Worm (Caenorhabditis elegans) whole organism, L4 larva: Measurements from ENCODE around the gene F08F1.3.

Experiments used
- jun-1 ChIP-seq: fragments of 150-350 bp; optimal IDR thresholded peaks from 2 replicates; lab custom pipeline; 2014; ENCODE audit warnings: missing biosample characterization, missing genetic modification reagents, missing genetic modification characterization
- unc-62 ChIP-seq, 3 experiments: fragments of 150-350 bp in 1 of 3; sonication (generic microtip); optimal IDR thresholded peaks in 2 of 3; peaks in 1 of 3; 1 replicate in 1 of 3; 2 replicates in 2 of 3; lab custom pipeline; 2014 to 2017; ENCODE audit warnings: missing biosample characterization in 3 of 3, missing genetic modification characterization in 3 of 3, missing genetic modification reagents in 3 of 3, missing genotype in 1 of 3

- TF ChIP-seq unc-62 (GFP tag; optimal IDR thresholded peaks at IDR 0.05 in 1 of 2; lab: Kevin White, UChicago) (no peak), unc-62 (tag; optimal IDR thresholded peaks at IDR 0.05; lab: Kevin White, UChicago) (no peak), jun-1 (tag; lab: Kevin White, UChicago) (no peak)
Observed at ce11 chrX:8470126-8470772, 41.6 kb downstream of the F08F1.3 start, which contains the start of gene mec-10.
